Worm (Caenorhabditis elegans): Measurements from ENCODE around the gene F19G12.9.

DNA sequence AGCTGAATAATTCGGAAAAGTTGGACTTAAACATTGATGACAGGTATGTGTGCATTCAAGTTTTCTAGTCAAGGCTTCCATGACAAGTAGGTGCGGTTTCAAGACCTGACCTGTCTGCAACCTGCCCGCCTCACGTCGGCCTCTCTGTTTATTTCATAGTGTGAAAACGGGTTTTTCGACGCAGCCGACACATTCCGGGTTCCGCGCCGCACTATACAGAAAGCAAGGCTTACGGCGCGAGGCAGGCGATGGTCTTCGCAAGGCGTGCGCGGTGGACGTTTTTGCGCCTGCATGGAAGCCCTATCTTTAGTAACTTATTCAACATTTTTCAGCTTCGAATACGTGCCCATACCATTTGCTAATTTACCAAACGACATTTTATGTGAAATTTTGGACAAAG is 46.5 kb upstream of the F19G12.9 start:
- TF ChIP-seq ces-1 (GFP tag; optimal IDR thresholded peaks at IDR 0.05) (no peak), lsy-2 (tag; optimal IDR thresholded peaks at IDR 0.05) (no peak), elt-3 (tag; optimal IDR thresholded peaks at IDR 0.05) (no peak), mef-2 (tag; optimal IDR thresholded peaks at IDR 0.05) (no peak), skn-1 (tag; optimal IDR thresholded peaks at IDR 0.05) (no peak), unc-62 (GFP tag; optimal IDR thresholded peaks at IDR 0.05) (no peak), Y116A8C.19 (tag; optimal IDR thresholded peaks at IDR 0.05; ENCODE audit: borderline replicate concordance) (no peak), ztf-4 (tag; optimal IDR thresholded peaks at IDR 0.05) (no peak), C16A3.4 (tag; optimal IDR thresholded peaks at IDR 0.05) (no peak), snpc-4 (tag; optimal IDR thresholded peaks at IDR 0.05) (no peak), mdl-1 (tag; optimal IDR thresholded peaks at IDR 0.05) (no peak), aly-2 (tag; optimal IDR thresholded peaks at IDR 0.05) (no peak), alr-1 (tag; optimal IDR thresholded peaks at IDR 0.05; ENCODE audit: borderline replicate concordance) (no peak), nhr-237 (tag; optimal IDR thresholded peaks at IDR 0.05) (no peak)

Measured in whole organism, L1 larva.